Worm (Caenorhabditis elegans): ENCODE results near the gene W06D12.6.

Gene W06D12.6

DNA sequence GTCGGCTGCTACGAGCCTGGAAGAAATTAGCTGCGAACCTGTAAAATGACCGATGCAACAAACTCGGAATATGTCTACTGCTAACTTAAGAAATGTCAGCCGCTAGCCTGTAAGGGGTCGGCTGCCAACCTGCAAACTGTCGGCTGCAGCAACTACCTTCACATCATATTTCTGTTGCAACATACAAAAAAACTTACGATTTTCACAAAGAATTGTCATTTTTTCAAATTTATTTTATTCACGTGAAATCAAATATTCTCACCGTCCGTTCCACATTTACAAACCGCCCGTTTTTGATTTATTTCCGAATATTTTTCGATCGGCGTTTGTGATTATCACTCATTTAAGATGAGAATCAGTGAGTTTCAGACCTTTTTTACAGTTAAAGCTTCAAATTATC lies 6.3 kb upstream of the W06D12.6 start, which contains the start of gene Y26G10.6 (continued):
- TF ChIP-seq unc-42 (tag; optimal IDR thresholded peaks at IDR 0.05) (no peak), pqm-1 (tag; optimal IDR thresholded peaks at IDR 0.05) (no peak), gmeb-2 (tag; optimal IDR thresholded peaks at IDR 0.05) (no peak)

DNA sequence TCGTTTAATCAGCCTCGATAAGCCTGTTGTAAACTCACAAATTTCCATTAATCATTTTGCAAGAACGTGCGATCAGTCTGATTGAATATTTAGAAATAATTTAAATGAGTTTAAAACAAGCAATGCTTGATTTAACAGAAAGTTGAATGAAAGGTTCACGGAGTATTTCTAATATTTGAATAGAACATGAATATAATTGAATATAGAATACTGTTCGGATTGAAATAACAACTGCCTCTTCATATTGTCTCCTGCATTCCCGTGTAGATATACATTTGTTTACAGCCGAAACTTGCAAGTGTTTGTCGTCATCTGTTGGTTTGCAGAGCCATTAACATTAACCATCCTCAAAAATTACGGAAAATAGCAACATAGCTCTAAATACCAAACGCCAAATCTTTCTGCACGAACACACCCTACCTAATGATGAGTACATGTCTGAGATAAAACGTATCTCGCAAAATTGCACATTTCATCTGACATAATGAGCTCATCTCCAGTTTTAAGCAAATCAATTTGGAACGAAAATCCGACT lies 5.1 kb upstream of the W06D12.6 start, which contains the start of the genes Y26G10.5 and srh-32:
Y26G10.5 (minus strand) TSS at position 101 of the 535 bp plus-strand sequence.
srh-32 (plus strand) TSS at position 485 of the 535 bp plus-strand sequence.
- TF ChIP-seq ref-2 (tag; optimal IDR thresholded peaks at IDR 0.05) (no peak), ceh-2 (tag; optimal IDR thresholded peaks at IDR 0.05) (no peak), che-1 (tag; optimal IDR thresholded peaks at IDR 0.05) (no peak), ceh-18 (tag; optimal IDR thresholded peaks at IDR 0.05) (no peak), unc-3 (GFP tag; conservative IDR thresholded peaks at IDR 0.05) (no peak), unc-3 (tag; optimal IDR thresholded peaks at IDR 0.05) (no peak), elt-4 (tag; optimal IDR thresholded peaks at IDR 0.05) (no peak), unc-42 (tag; optimal IDR thresholded peaks at IDR 0.05) (no peak)

ce11 chrV:17706217-17706806 lies 398 bp downstream of the W06D12.6 start:
- no peak for TF ChIP-seq unc-3 (GFP tag; conservative IDR thresholded peaks at IDR 0.05)
- no peak for TF ChIP-seq unc-3 (tag; optimal IDR thresholded peaks at IDR 0.05)
- TF ChIP-seq tbx-7 (tag; optimal IDR thresholded peaks at IDR 0.05) = no peak
- no peak for TF ChIP-seq pqm-1 (tag; optimal IDR thresholded peaks at IDR 0.05)
- TF ChIP-seq pax-1 (tag; optimal IDR thresholded peaks at IDR 0.05) = no peak
- TF ChIP-seq ceh-45 (GFP tag; IDR thresholded peaks at IDR 0.05) = no peak

DNA sequence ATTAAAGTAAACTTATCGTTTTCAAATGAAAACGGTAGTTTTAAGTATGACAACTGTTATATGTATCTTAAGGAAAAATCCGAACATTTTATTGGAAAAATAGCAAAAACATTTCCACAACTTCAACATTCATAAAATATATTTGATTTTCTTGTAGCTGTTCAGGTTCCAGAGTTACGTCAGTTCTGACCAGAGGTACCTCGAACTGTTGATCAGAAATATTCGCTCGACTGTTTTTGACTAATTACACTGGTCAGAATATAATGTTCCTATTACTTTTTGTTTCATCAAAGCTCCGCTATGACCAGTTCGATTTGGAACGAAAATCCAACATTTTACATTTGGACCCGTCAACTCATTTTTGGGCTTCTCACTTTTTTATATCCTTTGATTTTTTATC lies 1.1 kb downstream of the W06D12.6 start, which contains the start of gene srh-31:
srh-31 (plus strand) TSS at position 301 of the 400 bp plus-strand sequence.
- TF ChIP-seq pros-1 (tag; optimal IDR thresholded peaks at IDR 0.05) (no peak), ceh-22 (tag; optimal IDR thresholded peaks at IDR 0.05) (no peak), eyg-1 (tag; optimal IDR thresholded peaks at IDR 0.05) (no peak), ceh-2 (tag; optimal IDR thresholded peaks at IDR 0.05) (no peak), fkh-6 (tag; optimal IDR thresholded peaks at IDR 0.05) (no peak), nfya-1 (tag; optimal IDR thresholded peaks at IDR 0.05) (no peak), dve-1 (tag; optimal IDR thresholded peaks at IDR 0.05) (no peak), T23F11.4 (GFP tag; optimal IDR thresholded peaks at IDR 0.05) (no peak), C38D4.7 (GFP tag; optimal IDR thresholded peaks at IDR 0.05) (no peak), hlh-6 (tag; optimal IDR thresholded peaks at IDR 0.05) (no peak), fax-1 (tag; optimal IDR thresholded peaks at IDR 0.05) (no peak), ets-4 (tag; optimal IDR thresholded peaks at IDR 0.05) (no peak), madf-2 (tag; optimal IDR thresholded peaks at IDR 0.05) (no peak), ceh-14 (tag; optimal IDR thresholded peaks at IDR 0.05) (no peak)

- TF ChIP-seq tbx-7 (tag; optimal IDR thresholded peaks at IDR 0.05) (no peak), hlh-8 (tag; optimal IDR thresholded peaks at IDR 0.05) (no peak), ceh-31 (tag; optimal IDR thresholded peaks at IDR 0.05) (no peak), pat-9 (tag; optimal IDR thresholded peaks at IDR 0.05) (no peak), rnt-1 (tag; optimal IDR thresholded peaks at IDR 0.05) (no peak)
Measured at ce11 chrV:17712349-17712748, 6.4 kb downstream of the W06D12.6 start.

ce11 chrV:17714330-17714729 lies 8.4 kb downstream of the W06D12.6 start, which contains the start of gene twk-33:
twk-33 (minus strand) TSS chrV:17714377.
- TF ChIP-seq elt-2 (tag; optimal IDR thresholded peaks at IDR 0.05) (peak; percentile 98), hlh-8 (tag; optimal IDR thresholded peaks at IDR 0.05) (no peak), pat-9 (tag; optimal IDR thresholded peaks at IDR 0.05) (no peak), ceh-48 (tag; optimal IDR thresholded peaks at IDR 0.05) (no peak), Y22D7AL.16 (tag; optimal IDR thresholded peaks at IDR 0.05) (no peak)

Measured in whole organism, late embryonic.